Worm (Caenorhabditis elegans) whole organism, dauer: Measurements from ENCODE around the gene F57A8.7.

Source experiments
- unc-62 ChIP-seq: sonication (generic microtip); optimal IDR thresholded peaks from 2 replicates; lab custom pipeline; 2017; ENCODE audit warnings: missing biosample characterization, missing genetic modification reagents, missing genetic modification characterization

F57A8.7 gene

ce11 chrV:10075441-10075840 lies at the start of gene F57A8.7:
Gene F57A8.7, plus strand, starts transcription at chrV:10075741.
- no peak for TF ChIP-seq unc-62

- no peak for TF ChIP-seq unc-62
These were observed 44.6 kb upstream of the F57A8.7 start, which contains the start of gene acl-2 for ce11 chrV:10030992-10031383. Gene acl-2, minus strand, starts transcription at chrV:10031092.

ce11 chrV:10031384-10032171 lies 44.0 kb upstream of the F57A8.7 start:
- no peak for TF ChIP-seq unc-62

DNA sequence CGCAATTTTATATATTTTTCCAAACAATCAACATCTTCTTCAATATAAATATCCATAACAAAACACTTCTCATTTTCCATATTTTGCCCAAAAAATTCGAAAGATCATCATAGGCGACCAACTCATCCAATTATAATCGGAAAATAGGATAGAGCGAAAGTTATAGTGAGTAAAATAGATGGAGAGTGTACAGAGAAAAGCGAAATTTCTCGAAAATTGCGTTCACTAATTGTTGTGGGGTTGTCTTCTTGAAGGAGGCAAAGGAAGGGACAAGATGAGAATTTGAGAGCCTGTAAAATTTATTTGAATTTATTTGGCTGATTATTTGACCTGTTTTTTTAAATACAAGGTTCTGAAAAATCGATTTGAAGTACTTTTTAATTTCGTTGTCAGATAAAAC lies 40.0 kb upstream of the F57A8.7 start:
- no peak for TF ChIP-seq unc-62

ce11 chrV:10036275-10036674 lies 39.3 kb upstream of the F57A8.7 start, which contains the start of gene T06E8.2:
Gene T06E8.2, minus strand, starts transcription at chrV:10036413.
- no peak for TF ChIP-seq unc-62

DNA sequence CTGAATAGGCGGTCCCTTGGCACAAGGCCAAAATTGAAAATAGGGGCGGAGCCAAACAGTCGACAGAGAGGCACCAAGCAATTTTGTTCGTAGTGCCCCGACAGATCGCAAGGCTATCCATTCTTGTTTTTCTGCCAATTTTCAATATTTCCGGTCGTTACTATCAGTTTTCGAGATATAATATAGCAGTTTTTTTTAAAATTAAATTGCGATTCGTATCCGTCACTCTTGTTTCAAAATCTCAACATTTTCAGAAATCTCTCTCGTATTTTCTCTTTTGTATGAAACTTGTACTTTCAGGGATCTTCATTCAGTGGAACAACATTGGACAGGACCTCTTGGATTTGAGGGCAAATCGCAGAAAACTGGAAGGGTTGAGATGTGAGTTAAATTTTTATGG lies 38.5 kb upstream of the F57A8.7 start, which contains the start of gene F57A8.1:
Gene F57A8.1 (plus strand): TSS at position 301 of the 400 bp plus-strand sequence.
- TF ChIP-seq unc-62 = no peak

- TF ChIP-seq unc-62 = no peak
These were observed 35.7 kb upstream of the F57A8.7 start for ce11 chrV:10039837-10040236.

DNA sequence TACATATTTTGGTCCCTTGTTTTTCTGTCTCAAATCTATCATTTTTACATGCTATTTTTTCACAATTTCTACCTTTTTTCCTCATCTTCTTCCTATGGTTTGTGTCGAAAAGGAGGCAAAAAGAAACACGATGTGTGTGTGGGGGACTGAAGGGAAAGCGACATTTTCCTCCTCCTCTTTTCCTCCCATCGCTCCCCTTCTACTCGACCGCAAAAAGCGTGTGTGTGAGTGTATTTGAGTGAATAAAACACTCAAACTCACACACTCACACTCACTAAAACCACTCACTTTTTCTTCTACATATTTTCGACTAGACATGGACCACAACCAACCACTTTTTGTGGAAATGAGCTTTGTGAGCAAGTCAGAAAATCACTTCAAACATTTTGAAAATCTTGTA lies 34.1 kb upstream of the F57A8.7 start:
- no peak for TF ChIP-seq unc-62

DNA sequence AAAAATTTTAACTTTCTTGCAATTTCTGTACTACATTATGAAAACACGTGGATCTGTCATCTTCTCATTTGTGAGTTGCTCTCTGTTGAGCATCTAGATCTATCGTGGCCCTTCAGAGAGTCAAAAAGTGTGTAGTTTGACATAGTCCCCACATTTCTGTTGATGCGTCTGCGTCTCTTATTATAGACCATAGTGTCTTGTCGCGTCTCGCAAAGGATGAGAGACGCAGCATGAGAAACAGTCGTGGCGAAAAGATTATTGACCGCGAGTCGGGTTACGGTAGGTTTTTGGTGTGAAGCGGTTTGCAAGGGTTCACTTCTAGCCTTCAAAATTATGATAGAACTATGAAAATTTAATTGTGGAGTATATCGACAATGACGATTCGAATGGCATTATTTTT lies 33.3 kb upstream of the F57A8.7 start:
- TF ChIP-seq unc-62 = no peak

- no peak for TF ChIP-seq unc-62
These were observed 32.2 kb upstream of the F57A8.7 start, which contains the start of gene T06E8.8 for ce11 chrV:10043234-10043796. Gene T06E8.8, plus strand, starts transcription at chrV:10043746.

ce11 chrV:10044735-10045134 lies 30.8 kb upstream of the F57A8.7 start:
- no peak for TF ChIP-seq unc-62

DNA sequence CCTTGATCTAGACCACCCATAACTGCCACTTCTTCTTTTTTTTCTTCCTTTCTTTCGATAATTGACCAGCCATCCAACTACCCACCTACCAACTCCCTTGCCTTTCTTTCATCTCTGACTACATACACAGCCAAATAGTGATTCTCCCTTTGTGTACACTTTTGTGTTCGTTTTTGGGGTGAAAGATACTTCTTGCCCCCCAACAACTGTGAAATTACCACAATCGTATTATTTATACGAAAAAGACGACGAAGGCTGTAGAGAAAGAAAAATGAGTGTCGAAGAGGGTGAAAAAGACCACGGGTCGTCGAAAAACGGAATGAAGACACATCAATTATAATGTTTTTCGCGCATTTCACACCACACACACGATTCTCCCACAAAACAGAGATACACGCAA lies 29.0 kb upstream of the F57A8.7 start:
- no peak for TF ChIP-seq unc-62

DNA sequence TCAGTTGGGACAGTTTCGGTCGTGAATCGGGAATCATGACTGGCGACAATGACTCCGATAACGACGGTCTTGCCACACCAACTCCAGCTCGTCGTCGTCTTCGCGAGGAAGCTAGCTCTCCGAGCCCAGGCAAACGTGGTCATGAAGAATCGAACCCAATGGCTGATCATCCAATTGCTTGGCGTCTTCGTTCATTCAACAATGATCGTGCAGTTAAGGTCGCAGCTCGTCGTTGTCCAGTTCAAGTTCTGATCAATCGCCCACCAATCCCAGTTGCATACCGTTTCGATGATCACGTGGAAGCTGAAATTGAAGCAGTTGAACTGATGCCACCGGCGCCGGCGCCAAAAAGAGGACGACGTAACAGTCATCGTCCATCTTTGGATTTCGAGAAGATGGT lies 28.4 kb upstream of the F57A8.7 start:
- TF ChIP-seq unc-62 = no peak

DNA sequence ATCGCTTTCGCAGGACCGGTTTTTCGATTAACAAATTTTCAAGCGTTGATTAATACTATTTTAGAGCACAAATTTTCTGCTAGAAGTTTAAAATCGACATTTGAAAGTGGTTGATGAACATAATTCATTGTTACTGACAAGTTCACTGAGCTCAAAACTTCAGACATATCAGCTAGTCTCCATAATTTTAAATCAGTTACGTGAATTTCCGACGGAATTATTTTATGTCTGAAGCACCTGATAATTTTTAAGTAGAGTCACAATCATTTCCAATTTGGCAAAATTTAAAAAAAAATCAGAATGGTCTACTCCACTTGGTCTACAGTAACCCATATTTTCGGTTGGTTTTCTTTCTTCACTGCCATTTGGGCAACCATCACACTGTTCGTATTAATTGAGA lies 23.7 kb upstream of the F57A8.7 start, which contains the start of gene str-118:
Gene str-118 (plus strand): TSS at position 301 of the 400 bp plus-strand sequence.
- no peak for TF ChIP-seq unc-62

DNA sequence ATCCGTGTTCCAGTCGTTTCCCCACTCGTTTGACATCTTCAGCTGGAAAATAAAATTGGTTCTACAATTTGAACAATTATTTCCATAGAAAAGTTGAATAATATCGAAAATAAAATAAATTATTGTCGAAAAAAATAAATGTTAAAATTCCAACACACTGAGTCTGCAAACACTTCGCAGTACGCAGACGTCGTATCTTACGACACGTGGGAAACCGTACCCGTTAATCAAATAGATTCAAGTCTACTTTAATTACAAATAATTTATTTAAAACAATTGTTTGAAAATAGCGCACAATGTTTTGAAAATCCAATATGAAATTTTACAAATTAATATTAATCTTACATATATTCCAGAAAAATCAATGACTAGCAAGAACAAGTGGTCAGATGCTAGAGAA lies 20.7 kb upstream of the F57A8.7 start, which contains the start of gene yif-1:
Gene yif-1 (minus strand): TSS at position 42 of the 400 bp plus-strand sequence.
- no peak for TF ChIP-seq unc-62

- TF ChIP-seq unc-62 = no peak
These were observed 16.8 kb upstream of the F57A8.7 start for ce11 chrV:10058748-10059147.

DNA sequence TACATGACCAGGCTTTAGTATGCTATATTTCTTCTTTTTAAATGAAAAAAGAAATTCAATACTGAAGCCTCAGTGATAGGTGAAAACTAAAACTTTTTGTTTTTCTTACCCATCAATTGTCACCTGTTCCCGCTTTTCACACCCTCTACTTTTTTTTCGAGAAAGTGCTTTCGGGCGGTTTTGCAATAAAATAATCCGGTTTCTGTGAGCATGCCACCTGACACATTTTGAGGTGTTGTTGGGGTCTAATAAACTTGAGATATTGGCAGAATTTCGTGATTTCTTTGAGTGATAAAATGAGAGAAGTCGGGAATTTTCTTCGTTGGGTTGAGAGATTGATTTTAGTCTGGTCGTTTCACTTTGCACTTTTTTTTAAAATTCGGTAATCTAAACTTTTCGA lies 15.5 kb upstream of the F57A8.7 start:
- TF ChIP-seq unc-62 = no peak

- TF ChIP-seq unc-62 = no peak
These were observed 11.3 kb upstream of the F57A8.7 start, which contains the start of gene fipr-13 for ce11 chrV:10064221-10064620. Gene fipr-13, plus strand, starts transcription at chrV:10064521.
